Fruit fly (Drosophila melanogaster) whole organism, embryonic: ENCODE data around the gene CG5376.
A peak's percentile ranks its signal among the peaks of the same experiment; 100 is the strongest.

ENCODE experiments used
- Abd-B ChIP-seq: fragments of 200-800 bp; sonication (Bioruptor generic); optimal IDR thresholded peaks from 2 replicates; lab custom pipeline; 2018; ENCODE audit warnings: missing biosample characterization, mild to moderate bottlenecking, missing genetic modification characterization, moderate library complexity
- Bteb2 ChIP-seq: fragments of 200-800 bp; sonication (Bioruptor generic); optimal IDR thresholded peaks from 2 replicates; lab custom pipeline; 2016; ENCODE audit warnings: missing biosample characterization, missing genetic modification characterization
- CG10462 ChIP-seq: fragments of 200-800 bp; sonication (Bioruptor generic); optimal IDR thresholded peaks from 2 replicates; lab custom pipeline; 2016; ENCODE audit warnings: missing biosample characterization, missing genetic modification characterization
- CG11723 ChIP-seq: fragments of 200-800 bp; sonication (Bioruptor generic); optimal IDR thresholded peaks from 2 replicates; lab custom pipeline; 2017; ENCODE audit warnings: missing biosample characterization, mild to moderate bottlenecking, missing genetic modification characterization
- CG12299 ChIP-seq: fragments of 200-800 bp; sonication (Bioruptor generic); optimal IDR thresholded peaks from 2 replicates; lab custom pipeline; 2018; ENCODE audit warnings: missing biosample characterization, mild to moderate bottlenecking, missing genetic modification characterization
- CG1233 ChIP-seq: fragments of 200-800 bp; sonication (Bioruptor generic); optimal IDR thresholded peaks from 4 replicates; lab custom pipeline; 2018; ENCODE audit warnings: missing biosample characterization, mild to moderate bottlenecking, missing genetic modification characterization
- CG12769 ChIP-seq: fragments of 200-800 bp; sonication (Bioruptor generic); optimal IDR thresholded peaks from 2 replicates; lab custom pipeline; 2019; ENCODE audit warnings: missing biosample characterization, mild to moderate bottlenecking, missing genetic modification characterization, moderate library complexity
- CG1792 ChIP-seq: fragments of 200-800 bp; sonication (Bioruptor generic); optimal IDR thresholded peaks from 2 replicates; lab custom pipeline; 2016; ENCODE audit warnings: missing biosample characterization, missing genetic modification characterization
- CG34224 ChIP-seq: fragments of 200-800 bp; sonication (Bioruptor generic); IDR thresholded peaks from 3 replicates; pipeline ENCODE4 v1.3.6; 2022; ENCODE audit warnings: missing biosample characterization, missing genetic modification characterization; ENCODE audit not compliant: partially characterized antibody
- CG34376 ChIP-seq: fragments of 200-800 bp; sonication (Bioruptor generic); optimal IDR thresholded peaks from 2 replicates; lab custom pipeline; 2018; ENCODE audit warnings: missing biosample characterization, mild to moderate bottlenecking, missing genetic modification characterization
- CG43689 ChIP-seq: fragments of 200-800 bp; sonication (Bioruptor generic); IDR thresholded peaks from 2 replicates; pipeline ENCODE4 v1.3.6; 2022; ENCODE audit warnings: missing biosample characterization, missing genetic modification characterization
- CG6765 ChIP-seq: fragments of 200-800 bp; sonication (Bioruptor generic); optimal IDR thresholded peaks from 3 replicates; lab custom pipeline; 2017; ENCODE audit warnings: missing biosample characterization, mild to moderate bottlenecking, missing genetic modification characterization
- CG6854 ChIP-seq: fragments of 200-800 bp; sonication (Bioruptor generic); optimal IDR thresholded peaks from 3 replicates; lab custom pipeline; 2017; ENCODE audit warnings: missing biosample characterization, mild to moderate bottlenecking, missing genetic modification characterization
- CG8089 ChIP-seq: fragments of 200-800 bp; sonication (Bioruptor generic); optimal IDR thresholded peaks from 3 replicates; lab custom pipeline; 2016; ENCODE audit warnings: missing biosample characterization, missing genetic modification characterization
- D19B ChIP-seq: fragments of 200-800 bp; sonication (Bioruptor generic); optimal IDR thresholded peaks from 2 replicates; lab custom pipeline; 2017; ENCODE audit warnings: missing biosample characterization, mild to moderate bottlenecking, missing genetic modification characterization
- Doc3 ChIP-seq: fragments of 200-800 bp; sonication (Bioruptor generic); IDR thresholded peaks from 3 replicates; pipeline ENCODE4 v1.3.6; 2022; ENCODE audit warnings: missing biosample characterization, missing genetic modification characterization; ENCODE audit not compliant: partially characterized antibody
- Drgx ChIP-seq: fragments of 200-800 bp; sonication (Bioruptor generic); IDR thresholded peaks from 2 replicates; pipeline ENCODE4 v1.3.6; 2022; ENCODE audit warnings: missing biosample characterization, missing genetic modification characterization
- ERR ChIP-seq: fragments of 200-800 bp; sonication (Bioruptor generic); optimal IDR thresholded peaks from 2 replicates; lab custom pipeline; 2016; ENCODE audit warnings: missing biosample characterization, missing genetic modification characterization
- Hey ChIP-seq: fragments of 200-800 bp; sonication (Bioruptor generic); optimal IDR thresholded peaks from 3 replicates; lab custom pipeline; 2018; ENCODE audit warnings: missing biosample characterization, mild to moderate bottlenecking, missing genetic modification characterization
- Hmx ChIP-seq: fragments of 200-800 bp; sonication (Bioruptor generic); optimal IDR thresholded peaks from 2 replicates; lab custom pipeline; 2016; ENCODE audit warnings: missing biosample characterization, missing genetic modification characterization
- Med ChIP-seq: fragments of 200-800 bp; sonication (Bioruptor generic); peaks from one replicate; lab custom pipeline; 2016; ENCODE audit warnings: missing biosample characterization, missing genetic modification characterization, mild to moderate bottlenecking, inconsistent platforms, moderate library complexity
- Mes4 ChIP-seq: fragments of 200-800 bp; sonication (Bioruptor generic); optimal IDR thresholded peaks from 2 replicates; lab custom pipeline; 2016; ENCODE audit warnings: missing biosample characterization, missing genetic modification characterization
- Neu2 ChIP-seq: fragments of 200-800 bp; sonication (Bioruptor generic); optimal IDR thresholded peaks from 3 replicates; lab custom pipeline; 2016; ENCODE audit warnings: missing biosample characterization, missing genetic modification characterization, borderline replicate concordance
- Nf-YA ChIP-seq: fragments of 200-800 bp; sonication (Bioruptor generic); IDR thresholded peaks from 2 replicates; pipeline ENCODE4 v1.3.6; 2022; ENCODE audit warnings: missing biosample characterization, missing genetic modification characterization
- Rfx ChIP-seq: fragments of 200-800 bp; sonication (Bioruptor generic); IDR thresholded peaks from 2 replicates; pipeline ENCODE4 v1.3.6; 2022; ENCODE audit warnings: missing biosample characterization, missing genetic modification characterization
- Sox100B ChIP-seq: fragments of 200-800 bp; sonication (Bioruptor generic); optimal IDR thresholded peaks from 3 replicates; lab custom pipeline; 2018; ENCODE audit warnings: missing biosample characterization, mild to moderate bottlenecking, missing genetic modification characterization
- Stat92E ChIP-seq, 3 experiments: fragments of >200 bp in 2 of 3; fragments of 200-800 bp in 1 of 3; sonication (Bioruptor generic) in 1 of 3; optimal IDR thresholded peaks; 2 replicates each; lab custom pipeline; 2017 to 2019; ENCODE audit warnings: missing biosample characterization in 3 of 3, missing genetic modification characterization in 3 of 3, mild to moderate bottlenecking in 1 of 3, moderate library complexity in 1 of 3
- chinmo ChIP-seq: fragments of 200-800 bp; sonication (Bioruptor generic); IDR thresholded peaks from 4 replicates; pipeline ENCODE4 v1.3.6; 2022; ENCODE audit warnings: missing biosample characterization, missing genetic modification characterization; ENCODE audit not compliant: partially characterized antibody
- cwo ChIP-seq: fragments of 200-800 bp; sonication (Bioruptor generic); optimal IDR thresholded peaks from 3 replicates; lab custom pipeline; 2017; ENCODE audit warnings: missing biosample characterization, missing genetic modification characterization, mild to moderate bottlenecking, moderate library complexity, missing genetic modification reagents
- disco-r ChIP-seq: fragments of 200-800 bp; sonication (Bioruptor generic); optimal IDR thresholded peaks from 2 replicates; lab custom pipeline; 2016; ENCODE audit warnings: missing biosample characterization, missing genetic modification characterization
- dysf ChIP-seq: fragments of 200-800 bp; sonication (Bioruptor generic); IDR thresholded peaks from 3 replicates; pipeline ENCODE4 v1.3.6; 2022; ENCODE audit warnings: missing biosample characterization, missing genetic modification characterization
- exex ChIP-seq: fragments of 200-800 bp; sonication (Bioruptor generic); optimal IDR thresholded peaks from 4 replicates; lab custom pipeline; 2018; ENCODE audit warnings: missing biosample characterization, mild to moderate bottlenecking, missing genetic modification characterization, moderate library complexity
- fd102C ChIP-seq: fragments of 200-800 bp; sonication (Bioruptor generic); optimal IDR thresholded peaks from 2 replicates; lab custom pipeline; 2018; ENCODE audit warnings: missing biosample characterization, mild to moderate bottlenecking, missing genetic modification characterization, moderate library complexity
- gsb ChIP-seq: fragments of 200-800 bp; sonication (Bioruptor generic); IDR thresholded peaks from 2 replicates; pipeline ENCODE4 v1.3.6; 2022; ENCODE audit warnings: missing biosample characterization, missing genetic modification characterization
- ind ChIP-seq: fragments of 200-800 bp; sonication (Bioruptor generic); optimal IDR thresholded peaks from 3 replicates; lab custom pipeline; 2016; ENCODE audit warnings: missing biosample characterization, missing genetic modification characterization
- kay ChIP-seq: fragments of 200-800 bp; sonication (Bioruptor generic); optimal IDR thresholded peaks from 2 replicates; lab custom pipeline; 2016; ENCODE audit warnings: missing biosample characterization, missing genetic modification characterization
- lmd ChIP-seq: fragments of 200-800 bp; sonication (Bioruptor generic); IDR thresholded peaks from 2 replicates; pipeline ENCODE4 v1.3.6; 2022; ENCODE audit warnings: missing biosample characterization, missing genetic modification characterization
- p53 ChIP-seq: fragments of 200-800 bp; sonication (Bioruptor generic); optimal IDR thresholded peaks from 2 replicates; lab custom pipeline; 2016; ENCODE audit warnings: missing biosample characterization, missing genetic modification characterization
- row ChIP-seq: fragments of 200-800 bp; sonication (Bioruptor generic); IDR thresholded peaks from 3 replicates; pipeline ENCODE4 v1.3.6; 2022; ENCODE audit warnings: missing biosample characterization, missing genetic modification characterization
- sens ChIP-seq: fragments of 200-800 bp; sonication (Bioruptor generic); peaks from one replicate; lab custom pipeline; 2016; ENCODE audit warnings: missing biosample characterization, missing genetic modification characterization
- sug ChIP-seq: fragments of 200-800 bp; optimal IDR thresholded peaks from 2 replicates; lab custom pipeline; 2019; ENCODE audit warnings: missing biosample characterization, mild to moderate bottlenecking, missing genetic modification characterization, moderate library complexity
- zfh2 ChIP-seq: fragments of 200-800 bp; sonication (Bioruptor generic); optimal IDR thresholded peaks from 2 replicates; lab custom pipeline; 2016; ENCODE audit warnings: missing biosample characterization, missing genetic modification characterization

Gene CG5376

DNA sequence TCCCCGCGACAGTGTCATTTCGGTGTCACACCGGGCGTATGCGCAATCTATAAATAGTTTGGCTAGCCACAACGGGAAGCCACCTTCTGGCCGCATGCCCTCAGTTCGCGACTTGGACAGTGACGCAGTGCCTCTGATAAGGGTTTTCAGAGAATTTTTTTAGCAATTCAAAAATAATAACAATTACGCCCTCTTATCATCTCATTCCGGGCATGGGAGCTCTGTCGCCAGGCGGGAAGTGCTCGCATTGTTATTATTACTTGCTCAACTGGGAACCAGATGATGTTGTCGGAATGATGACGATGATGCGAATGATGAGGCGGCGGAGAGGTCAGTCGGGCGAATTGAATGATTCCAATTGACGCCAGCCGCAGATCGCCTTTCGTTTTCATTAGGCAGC is 34.1 kb upstream of the CG5376 start (continued):
- no peak for TF ChIP-seq CG43689 (GFP tag; lab: Robert Waterston, UW)
- TF ChIP-seq chinmo = 0 out of 4 replicates have a peak, but pooled peaks have one; percentile 51
- TF ChIP-seq Doc3 = no peak
- no peak for TF ChIP-seq CG1792
- peak; percentile 27 for TF ChIP-seq ERR (GFP tag; lab: Kevin White, UChicago)
- peak; percentile 74 for TF ChIP-seq exex (tag; lab: Kevin White, UChicago)
- no peak for TF ChIP-seq Drgx (GFP tag; lab: Robert Waterston, UW)
- no peak for TF ChIP-seq CG1233 (GFP tag; lab: Kevin White, UChicago)
- peak; percentile 4 for TF ChIP-seq CG12769
- TF ChIP-seq CG11723 (GFP tag; lab: Kevin White, UChicago) = no peak

DNA sequence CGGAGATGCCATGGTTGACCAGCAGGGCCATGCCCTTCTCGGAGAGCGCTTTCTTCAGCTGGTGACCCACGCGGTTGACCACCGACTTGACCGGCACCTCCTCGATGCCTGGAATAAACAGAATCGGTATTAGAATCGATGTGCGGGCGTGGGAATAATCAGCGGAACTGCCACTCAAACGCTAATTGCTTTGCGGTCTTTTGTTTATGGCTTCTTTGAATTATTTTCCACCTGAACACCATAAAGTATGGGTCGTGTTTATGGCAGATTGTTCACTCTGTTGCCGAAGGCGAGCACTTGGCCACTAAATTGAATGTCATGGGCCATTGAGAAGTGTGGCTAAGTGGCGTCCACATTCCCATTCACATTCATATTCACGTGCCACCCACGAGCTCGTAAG is 33.3 kb upstream of the CG5376 start:
- TF ChIP-seq cwo (GFP tag; lab: Kevin White, UChicago) (peak; percentile 46), CG10462 (GFP tag; lab: Kevin White, UChicago) (no peak), Hey (peak; percentile 4), Nf-YA (no peak), Rfx (GFP tag; lab: Robert Waterston, UW) (0 out of 2 replicates have a peak, but pooled peaks have one; percentile 7), lmd (GFP tag; lab: Robert Waterston, UW) (no peak), p53 (GFP tag; lab: Kevin White, UChicago) (no peak), CG6765 (GFP tag; lab: Kevin White, UChicago) (no peak), CG34376 (GFP tag; lab: Kevin White, UChicago) (peak; percentile 7), Med (peak; percentile 68), disco-r (no peak), Neu2 (GFP tag; lab: Kevin White, UChicago) (no peak), CG34224 (GFP tag; lab: Robert Waterston, UW) (no peak), exex (tag; lab: Kevin White, UChicago) (peak; percentile 86), sug (tag; lab: Kevin White, UChicago) (peak; percentile 63)

DNA sequence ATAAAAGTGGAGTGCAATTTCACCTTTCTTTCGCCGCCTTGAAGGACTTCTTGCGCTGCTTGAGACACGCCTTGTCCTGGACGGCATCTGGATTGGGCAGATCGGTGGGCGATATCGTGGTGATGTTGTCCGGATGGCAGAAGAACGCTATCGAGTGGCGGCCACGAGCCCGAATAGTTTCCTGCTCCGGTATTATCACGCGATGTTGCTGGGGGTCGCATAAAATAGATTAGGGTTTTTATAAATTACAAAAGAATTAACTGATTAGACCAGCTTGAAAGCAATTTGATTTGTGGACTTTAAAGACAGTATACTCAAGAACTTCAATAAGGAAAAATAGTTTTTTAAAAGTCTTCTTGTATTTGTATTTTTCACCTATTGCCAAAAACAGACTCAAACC is 31.7 kb upstream of the CG5376 start:
- no peak for TF ChIP-seq kay (GFP tag; lab: Kevin White, UChicago)
- peak; percentile 47 for TF ChIP-seq sens
- peak; percentile 8 for TF ChIP-seq CG6854 (GFP tag; lab: Kevin White, UChicago)
- TF ChIP-seq Bteb2 = no peak
- TF ChIP-seq Med = peak; percentile 9
- peak; percentile 86 for TF ChIP-seq exex (tag; lab: Kevin White, UChicago)
- no peak for TF ChIP-seq ind (GFP tag; lab: Kevin White, UChicago)
- TF ChIP-seq Hmx = no peak
- TF ChIP-seq dysf (GFP tag; lab: Robert Waterston, UW) = 0 out of 3 replicates have a peak, but pooled peaks have one; percentile 13
- TF ChIP-seq sug (tag; lab: Kevin White, UChicago) = peak; percentile 92
- TF ChIP-seq Sox100B (GFP tag; lab: Kevin White, UChicago) = no peak
- peak; percentile 11 for TF ChIP-seq cwo (GFP tag; lab: Kevin White, UChicago)

DNA sequence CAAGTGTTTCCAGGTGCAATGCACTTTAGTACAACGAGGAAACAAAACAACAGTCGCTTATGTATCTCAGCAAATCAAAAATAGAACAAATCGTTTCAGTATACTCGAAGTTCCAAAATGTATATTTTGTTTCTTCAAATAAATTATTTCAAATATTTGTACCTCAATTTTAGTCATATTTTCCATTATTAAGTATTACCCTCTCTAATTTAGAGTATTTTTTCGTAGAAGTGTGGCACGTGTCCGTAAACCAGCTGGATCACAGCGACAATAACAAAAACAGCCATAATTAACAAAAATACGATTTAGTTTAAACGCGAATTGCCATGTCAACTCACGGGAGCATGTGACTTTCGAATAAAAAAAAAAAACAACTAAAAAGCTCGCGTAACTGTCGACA is 30.0 kb upstream of the CG5376 start:
- no peak for TF ChIP-seq fd102C (GFP tag; lab: Kevin White, UChicago)
- no peak for TF ChIP-seq row (GFP tag; lab: Robert Waterston, UW)
- TF ChIP-seq Stat92E (GFP tag; optimal IDR thresholded peaks at IDR 0.05; lab: Kevin White, UChicago) = no peak
- TF ChIP-seq D19B (GFP tag; lab: Kevin White, UChicago) = no peak
- TF ChIP-seq gsb (GFP tag; lab: Robert Waterston, UW) = no peak
- no peak for TF ChIP-seq Mes4 (GFP tag; lab: Kevin White, UChicago)
- no peak for TF ChIP-seq Abd-B (GFP tag; lab: Kevin White, UChicago)
- no peak for TF ChIP-seq zfh2 (GFP tag; lab: Kevin White, UChicago)
- TF ChIP-seq CG8089 = no peak
- TF ChIP-seq CG12299 (tag; lab: Kevin White, UChicago) = no peak
